Fruit fly (Drosophila melanogaster): ENCODE measurements around the gene Lk.

Lk gene

DNA sequence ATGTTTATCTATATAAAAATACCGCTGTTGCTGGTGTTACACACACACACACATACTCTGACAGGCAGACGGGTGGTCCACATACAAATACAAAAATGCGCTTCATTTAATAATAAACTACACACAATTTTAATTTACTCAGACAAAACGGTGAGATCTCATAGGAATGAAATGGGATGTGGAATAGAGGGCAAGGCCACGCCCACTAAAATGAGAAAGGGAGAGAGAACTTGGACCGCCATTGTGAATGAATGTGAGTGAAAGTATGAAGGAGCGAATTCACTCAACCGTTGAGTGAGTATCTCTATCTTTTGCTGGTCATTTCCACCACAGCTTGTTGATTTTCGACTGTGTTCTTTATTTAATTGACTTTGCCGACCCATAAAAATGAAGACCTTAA is 40.0 kb upstream of the Lk start (continued):
- TF ChIP-seq chm (GFP tag; IDR thresholded peaks at IDR 0.05) = no peak
- no peak for TF ChIP-seq CG4617 (GFP tag; optimal IDR thresholded peaks at IDR 0.05; ENCODE audit: borderline replicate concordance)
- TF ChIP-seq CG8359 (GFP tag; optimal IDR thresholded peaks at IDR 0.05; ENCODE audit: borderline replicate concordance) = no peak
- no peak for TF ChIP-seq ttk (GFP tag; IDR thresholded peaks at IDR 0.05)
- TF ChIP-seq emc (GFP tag; optimal IDR thresholded peaks at IDR 0.05) = no peak
- TF ChIP-seq HHEX (GFP tag; optimal IDR thresholded peaks at IDR 0.05) = no peak
- TF ChIP-seq CG2712 (tag; optimal IDR thresholded peaks at IDR 0.05) = peak; percentile 53
- TF ChIP-seq amos (GFP tag; IDR thresholded peaks at IDR 0.05; ENCODE audit: partially characterized antibody) = peak; percentile 14; the same call in 1 of the 2 replicates
- TF ChIP-seq hb (GFP tag; IDR thresholded peaks at IDR 0.05; ENCODE audit: partially characterized antibody) = no peak
- TF ChIP-seq CG7556 (GFP tag; optimal IDR thresholded peaks at IDR 0.05) = no peak
- no peak for TF ChIP-seq Bgb (GFP tag; IDR thresholded peaks at IDR 0.05; ENCODE audit: partially characterized antibody)
- no peak for TF ChIP-seq sens (GFP tag)
- TF ChIP-seq stwl (tag; optimal IDR thresholded peaks at IDR 0.05) = no peak
- no peak for TF ChIP-seq Rx (GFP tag; IDR thresholded peaks at IDR 0.05)
- TF ChIP-seq CG6791 (GFP tag; IDR thresholded peaks at IDR 0.05; ENCODE audit: partially characterized antibody) = peak; percentile 50; the same call in 1 of the 3 replicates
- no peak for TF ChIP-seq Max (GFP tag; optimal IDR thresholded peaks at IDR 0.05)
- TF ChIP-seq ham (GFP tag; IDR thresholded peaks at IDR 0.05) = no peak
- TF ChIP-seq Sox100B (GFP tag; optimal IDR thresholded peaks at IDR 0.05) = no peak
- no peak for TF ChIP-seq CG9876 (GFP tag; optimal IDR thresholded peaks at IDR 0.05)
- no peak for TF ChIP-seq Six4 (GFP tag; optimal IDR thresholded peaks at IDR 0.05)
- TF ChIP-seq shn (GFP tag; optimal IDR thresholded peaks at IDR 0.05) = no peak
- TF ChIP-seq CG14014 (GFP tag; IDR thresholded peaks at IDR 0.05) = no peak
- peak; percentile 27 for TF ChIP-seq phol (tag; optimal IDR thresholded peaks at IDR 0.05)
- TF ChIP-seq Nf-YB (GFP tag; optimal IDR thresholded peaks at IDR 0.05) = peak; percentile 83
- no peak for TF ChIP-seq CG12391 (tag; optimal IDR thresholded peaks at IDR 0.05)
- TF ChIP-seq vnd (GFP tag; IDR thresholded peaks at IDR 0.05; ENCODE audit: partially characterized antibody) = no peak
- TF ChIP-seq CG4854 (GFP tag; optimal IDR thresholded peaks at IDR 0.05) = no peak
- no peak for TF ChIP-seq ab (GFP tag; optimal IDR thresholded peaks at IDR 0.05)
- TF ChIP-seq Nf-YC (tag; optimal IDR thresholded peaks at IDR 0.05) = peak; percentile 84
- peak; percentile 57; the same call in 1 of the 2 replicates for TF ChIP-seq bbx (GFP tag; IDR thresholded peaks at IDR 0.05; ENCODE audit: partially characterized antibody)
- no peak for TF ChIP-seq hth (optimal IDR thresholded peaks at IDR 0.05)

DNA sequence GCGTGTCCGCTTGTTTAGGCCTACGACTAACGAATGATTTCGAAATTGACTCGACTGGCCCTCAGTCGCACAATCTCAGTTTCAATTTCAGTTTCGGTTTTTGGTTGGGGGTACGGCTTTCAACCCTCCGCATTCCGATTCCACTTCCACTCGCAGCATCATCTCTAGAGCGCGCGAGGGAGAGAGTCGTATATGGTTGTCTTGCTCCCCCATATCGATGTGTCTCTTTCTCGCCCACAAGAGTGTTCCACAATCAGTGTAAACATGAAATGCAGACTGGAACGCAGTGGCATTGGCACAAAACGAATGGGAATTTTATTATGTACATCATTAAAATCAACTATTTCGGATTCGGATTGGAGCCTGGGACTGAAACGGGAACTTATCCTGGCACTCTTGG is 38.9 kb upstream of the Lk start, which contains the start of gene HGTX:
Gene HGTX (minus strand): TSS at position 38 of the 400 bp plus-strand sequence.
- TF ChIP-seq z (GFP tag; IDR thresholded peaks at IDR 0.05) = peak; percentile 98
- peak; percentile 97 for TF ChIP-seq CG15601 (tag; optimal IDR thresholded peaks at IDR 0.05)
- TF ChIP-seq Nf-YB (GFP tag; optimal IDR thresholded peaks at IDR 0.05) = peak; percentile 93
- TF ChIP-seq CG2199 (GFP tag; IDR thresholded peaks at IDR 0.05) = peak; percentile 81; the same call in 2 of the 3 replicates
- TF ChIP-seq H2.0 (GFP tag; IDR thresholded peaks at IDR 0.05) = no peak
- peak; percentile 4 for TF ChIP-seq pros (GFP tag; optimal IDR thresholded peaks at IDR 0.05)
- TF ChIP-seq corto (GFP tag; optimal IDR thresholded peaks at IDR 0.05) = no peak
- TF ChIP-seq MTF-1 (GFP tag; optimal IDR thresholded peaks at IDR 0.05; ENCODE audit: borderline replicate concordance) = no peak
- TF ChIP-seq oc (tag; optimal IDR thresholded peaks at IDR 0.05) = peak; percentile 10
- no peak for TF ChIP-seq CG5180 (GFP tag; optimal IDR thresholded peaks at IDR 0.05)
- TF ChIP-seq croc (GFP tag; conservative IDR thresholded peaks at IDR 0.05) = no peak
- peak; percentile 37 for TF ChIP-seq Med (GFP tag)
- no peak for TF ChIP-seq Sry-δ (GFP tag; optimal IDR thresholded peaks at IDR 0.05)
- peak; percentile 21 for TF ChIP-seq CoRest (tag; optimal IDR thresholded peaks at IDR 0.05)
- peak; percentile 37 for TF ChIP-seq hkb (optimal IDR thresholded peaks at IDR 0.05)
- TF ChIP-seq hkb (GFP tag; IDR thresholded peaks at IDR 0.05) = no peak
- no peak for TF ChIP-seq HLH3B (GFP tag; IDR thresholded peaks at IDR 0.05)
- TF ChIP-seq ewg (GFP tag; optimal IDR thresholded peaks at IDR 0.05) = peak; percentile 74
- peak; percentile 43; the same call in 1 of the 2 replicates for TF ChIP-seq crol (GFP tag; IDR thresholded peaks at IDR 0.05)
- peak; percentile 53 for TF ChIP-seq nerfin-1 (tag; optimal IDR thresholded peaks at IDR 0.05)
- TF ChIP-seq gsb-n (tag; optimal IDR thresholded peaks at IDR 0.05) = peak; percentile 16
- peak; percentile 30 for TF ChIP-seq CG15479 (GFP tag; optimal IDR thresholded peaks at IDR 0.05)
